Fruit fly (Drosophila melanogaster) whole organism, embryonic: ENCODE results near the gene CG9389.

ENCODE experiments used
- Adf1 ChIP-seq: fragments of 200-800 bp; sonication (Bioruptor generic); IDR thresholded peaks from 2 replicates; pipeline ENCODE4 v1.3.6; 2022; ENCODE audit warnings: missing biosample characterization, missing genetic modification characterization
- Blimp-1 ChIP-seq: fragments of 200-800 bp; sonication (Bioruptor generic); optimal IDR thresholded peaks from 3 replicates; lab custom pipeline; 2018; ENCODE audit warnings: missing biosample characterization, missing genetic modification characterization, mild to moderate bottlenecking, moderate library complexity, missing genetic modification reagents
- CG10274 ChIP-seq: fragments of 200-800 bp; sonication (Bioruptor generic); optimal IDR thresholded peaks from 3 replicates; lab custom pipeline; 2017; ENCODE audit warnings: missing biosample characterization, mild to moderate bottlenecking, missing genetic modification characterization
- CG12744 ChIP-seq: fragments of 200-800 bp; sonication (Bioruptor generic); optimal IDR thresholded peaks from 2 replicates; lab custom pipeline; 2016; ENCODE audit warnings: missing biosample characterization, missing genetic modification characterization
- CG14965 ChIP-seq: fragments of 200-800 bp; sonication (Bioruptor generic); optimal IDR thresholded peaks from 2 replicates; lab custom pipeline; 2016; ENCODE audit warnings: missing biosample characterization, missing genetic modification characterization, borderline replicate concordance
- CG1647 ChIP-seq: fragments of 200-800 bp; sonication (Bioruptor generic); optimal IDR thresholded peaks from 3 replicates; lab custom pipeline; 2016; ENCODE audit warnings: missing biosample characterization, missing genetic modification characterization
- CG3065 ChIP-seq: fragments of 200-800 bp; sonication (Bioruptor generic); optimal IDR thresholded peaks from 2 replicates; lab custom pipeline; 2016; ENCODE audit warnings: missing biosample characterization, missing genetic modification characterization
- CG34422 ChIP-seq: fragments of 200-800 bp; sonication (Bioruptor generic); IDR thresholded peaks from 3 replicates; pipeline ENCODE4 v1.3.6; 2022; ENCODE audit warnings: missing biosample characterization, missing genetic modification characterization
- CG42726 ChIP-seq: fragments of 200-800 bp; sonication (Bioruptor generic); IDR thresholded peaks from 2 replicates; pipeline ENCODE4 v1.3.6; 2022; ENCODE audit warnings: missing biosample characterization, missing genetic modification characterization; ENCODE audit not compliant: partially characterized antibody
- CG6654 ChIP-seq: fragments of 200-800 bp; sonication (Bioruptor generic); optimal IDR thresholded peaks from 2 replicates; lab custom pipeline; 2017; ENCODE audit warnings: missing biosample characterization, mild to moderate bottlenecking, missing genetic modification characterization
- CG6791 ChIP-seq: fragments of 200-800 bp; sonication (Bioruptor generic); IDR thresholded peaks from 3 replicates; pipeline ENCODE4 v1.3.6; 2022; ENCODE audit warnings: missing biosample characterization, missing genetic modification characterization; ENCODE audit not compliant: partially characterized antibody
- Chrac-16 ChIP-seq: fragments of 200-800 bp; sonication (Bioruptor generic); optimal IDR thresholded peaks from 3 replicates; lab custom pipeline; 2016; ENCODE audit warnings: missing biosample characterization, missing genetic modification characterization
- CrebB ChIP-seq: fragments of 200-800 bp; sonication (Bioruptor generic); optimal IDR thresholded peaks from 3 replicates; lab custom pipeline; 2018; ENCODE audit warnings: missing biosample characterization, mild to moderate bottlenecking, missing genetic modification characterization
- Dad ChIP-seq: fragments of 200-800 bp; sonication (Bioruptor generic); optimal IDR thresholded peaks from 3 replicates; lab custom pipeline; 2016; ENCODE audit warnings: missing biosample characterization, missing genetic modification characterization
- Doc2 ChIP-seq: fragments of 200-800 bp; sonication (Bioruptor generic); IDR thresholded peaks from 2 replicates; pipeline ENCODE4 v1.3.6; 2022; ENCODE audit warnings: missing biosample characterization, missing genetic modification characterization
- Doc3 ChIP-seq: fragments of 200-800 bp; sonication (Bioruptor generic); IDR thresholded peaks from 3 replicates; pipeline ENCODE4 v1.3.6; 2022; ENCODE audit warnings: missing biosample characterization, missing genetic modification characterization; ENCODE audit not compliant: partially characterized antibody
- Hand ChIP-seq: fragments of 200-800 bp; sonication (Bioruptor generic); optimal IDR thresholded peaks from 2 replicates; lab custom pipeline; 2017; ENCODE audit warnings: mild to moderate bottlenecking, missing biosample characterization, missing genetic modification reagents, missing genetic modification characterization
- Neu2 ChIP-seq: fragments of 200-800 bp; sonication (Bioruptor generic); optimal IDR thresholded peaks from 3 replicates; lab custom pipeline; 2016; ENCODE audit warnings: missing biosample characterization, missing genetic modification characterization, borderline replicate concordance
- Oli ChIP-seq: fragments of 200-800 bp; sonication (Bioruptor generic); optimal IDR thresholded peaks from 2 replicates; lab custom pipeline; 2018; ENCODE audit warnings: missing biosample characterization, mild to moderate bottlenecking, missing genetic modification characterization, moderate library complexity
- PHDP ChIP-seq: fragments of 200-800 bp; sonication (Bioruptor generic); optimal IDR thresholded peaks from 3 replicates; lab custom pipeline; 2018; ENCODE audit warnings: missing biosample characterization, mild to moderate bottlenecking, missing genetic modification characterization, moderate library complexity
- Rx ChIP-seq: fragments of 200-800 bp; sonication (Bioruptor generic); IDR thresholded peaks from 2 replicates; pipeline ENCODE4 v1.3.6; 2022; ENCODE audit warnings: missing biosample characterization, missing genetic modification characterization
- Tbp ChIP-seq: fragments of >200 bp; optimal IDR thresholded peaks from 2 replicates; lab custom pipeline; 2018; ENCODE audit warnings: missing biosample characterization, missing genetic modification characterization
- Trl ChIP-seq, 3 experiments: fragments of >200 bp in 2 of 3; fragments of 200-800 bp in 1 of 3; sonication (Bioruptor generic) in 1 of 3; optimal IDR thresholded peaks; 2 replicates in 1 of 3; 3 replicates in 2 of 3; lab custom pipeline; 2016 to 2017; ENCODE audit warnings: missing biosample characterization in 1 of 3, missing genetic modification characterization in 1 of 3
- abd-A ChIP-seq: fragments of 200-800 bp; sonication (Bioruptor generic); optimal IDR thresholded peaks from 3 replicates; lab custom pipeline; 2019; ENCODE audit warnings: missing biosample characterization, mild to moderate bottlenecking, missing genetic modification characterization, moderate library complexity
- ac ChIP-seq: fragments of 200-800 bp; sonication (Bioruptor generic); optimal IDR thresholded peaks from 3 replicates; lab custom pipeline; 2017; ENCODE audit warnings: missing biosample characterization, mild to moderate bottlenecking, missing genetic modification characterization
- al ChIP-seq: fragments of 200-800 bp; sonication (Bioruptor generic); IDR thresholded peaks from 2 replicates; pipeline ENCODE4 v1.3.6; 2022; ENCODE audit warnings: missing biosample characterization, missing genetic modification characterization
- ase ChIP-seq: fragments of 200-800 bp; sonication (Bioruptor generic); IDR thresholded peaks from 3 replicates; pipeline ENCODE4 v1.3.6; 2022; ENCODE audit warnings: missing biosample characterization, missing genetic modification characterization
- bsh ChIP-seq, 2 experiments: fragments of 200-800 bp; sonication (Bioruptor generic); optimal IDR thresholded peaks; 2 replicates each; lab custom pipeline; 2017 to 2018; ENCODE audit warnings: mild to moderate bottlenecking in 2 of 2, missing biosample characterization in 2 of 2, missing genetic modification characterization in 2 of 2, moderate library complexity in 1 of 2
- croc ChIP-seq: fragments of 200-800 bp; sonication (Bioruptor generic); conservative IDR thresholded peaks from 3 replicates; pipeline ENCODE4 v1.3.6; 2022; ENCODE audit warnings: missing biosample characterization, missing genetic modification characterization
- crol ChIP-seq: fragments of 200-800 bp; sonication (Bioruptor generic); IDR thresholded peaks from 2 replicates; pipeline ENCODE4 v1.3.6; 2022; ENCODE audit warnings: missing biosample characterization, missing genetic modification characterization
- dmrt11E ChIP-seq: fragments of 200-800 bp; sonication (Bioruptor generic); optimal IDR thresholded peaks from 3 replicates; lab custom pipeline; 2018; ENCODE audit warnings: missing biosample characterization, mild to moderate bottlenecking, missing genetic modification characterization, moderate library complexity
- emc ChIP-seq: fragments of 200-800 bp; sonication (Bioruptor generic); optimal IDR thresholded peaks from 2 replicates; lab custom pipeline; 2016; ENCODE audit warnings: missing biosample characterization, missing genetic modification characterization
- ham ChIP-seq: fragments of 200-800 bp; sonication (Bioruptor generic); IDR thresholded peaks from 2 replicates; pipeline ENCODE4 v1.3.6; 2022; ENCODE audit warnings: missing biosample characterization, missing genetic modification characterization
- lola ChIP-seq, 3 experiments: fragments of >200 bp in 2 of 3; fragments of 200-800 bp in 1 of 3; sonication (Bioruptor generic) in 1 of 3; optimal IDR thresholded peaks; 2 replicates each; lab custom pipeline; 2017 to 2019; ENCODE audit warnings: missing biosample characterization in 3 of 3, missing genetic modification characterization in 3 of 3, mild to moderate bottlenecking in 1 of 3, moderate library complexity in 1 of 3
- mld ChIP-seq: fragments of 200-800 bp; sonication (Bioruptor generic); IDR thresholded peaks from 3 replicates; pipeline ENCODE4 v1.3.6; 2022; ENCODE audit warnings: missing biosample characterization, missing genetic modification characterization; ENCODE audit not compliant: partially characterized antibody
- nmo ChIP-seq: fragments of 200-800 bp; sonication (Bioruptor generic); optimal IDR thresholded peaks from 2 replicates; lab custom pipeline; 2018; ENCODE audit warnings: missing biosample characterization, mild to moderate bottlenecking, missing genetic modification characterization, moderate library complexity
- peb ChIP-seq: fragments of 200-800 bp; sonication (Bioruptor generic); IDR thresholded peaks from 2 replicates; pipeline ENCODE4 v1.3.6; 2022; ENCODE audit warnings: missing biosample characterization, missing genetic modification characterization
- psq ChIP-seq: fragments of 200-800 bp; sonication (Bioruptor generic); optimal IDR thresholded peaks from 2 replicates; lab custom pipeline; 2017; ENCODE audit warnings: missing biosample characterization, missing genetic modification characterization
- salm ChIP-seq: fragments of 200-800 bp; sonication (Bioruptor generic); optimal IDR thresholded peaks from 2 replicates; lab custom pipeline; 2018; ENCODE audit warnings: missing biosample characterization, mild to moderate bottlenecking, missing genetic modification characterization
- schlank ChIP-seq: fragments of 200-800 bp; sonication (Bioruptor generic); optimal IDR thresholded peaks from 2 replicates; lab custom pipeline; 2018; ENCODE audit warnings: missing biosample characterization, mild to moderate bottlenecking, missing genetic modification characterization
- shn ChIP-seq: fragments of 200-800 bp; sonication (Bioruptor generic); optimal IDR thresholded peaks from 3 replicates; lab custom pipeline; 2016; ENCODE audit warnings: missing biosample characterization, missing genetic modification characterization
- so ChIP-seq: fragments of 200-800 bp; sonication (Bioruptor generic); IDR thresholded peaks from 3 replicates; pipeline ENCODE4 v1.3.6; 2022; ENCODE audit warnings: missing biosample characterization, missing genetic modification characterization
- ssp ChIP-seq: fragments of 200-800 bp; sonication (Bioruptor generic); IDR thresholded peaks from 2 replicates; pipeline ENCODE4 v1.3.6; 2022; ENCODE audit warnings: missing biosample characterization, missing genetic modification characterization
- trem ChIP-seq: fragments of 200-800 bp; optimal IDR thresholded peaks from 3 replicates; lab custom pipeline; 2019; ENCODE audit warnings: missing biosample characterization, mild to moderate bottlenecking, missing genetic modification characterization, moderate library complexity
- tup ChIP-seq: fragments of 200-800 bp; sonication (Bioruptor generic); optimal IDR thresholded peaks from 2 replicates; lab custom pipeline; 2016; ENCODE audit warnings: missing biosample characterization, mild to moderate bottlenecking, missing genetic modification characterization, moderate library complexity

CG9389 gene

DNA sequence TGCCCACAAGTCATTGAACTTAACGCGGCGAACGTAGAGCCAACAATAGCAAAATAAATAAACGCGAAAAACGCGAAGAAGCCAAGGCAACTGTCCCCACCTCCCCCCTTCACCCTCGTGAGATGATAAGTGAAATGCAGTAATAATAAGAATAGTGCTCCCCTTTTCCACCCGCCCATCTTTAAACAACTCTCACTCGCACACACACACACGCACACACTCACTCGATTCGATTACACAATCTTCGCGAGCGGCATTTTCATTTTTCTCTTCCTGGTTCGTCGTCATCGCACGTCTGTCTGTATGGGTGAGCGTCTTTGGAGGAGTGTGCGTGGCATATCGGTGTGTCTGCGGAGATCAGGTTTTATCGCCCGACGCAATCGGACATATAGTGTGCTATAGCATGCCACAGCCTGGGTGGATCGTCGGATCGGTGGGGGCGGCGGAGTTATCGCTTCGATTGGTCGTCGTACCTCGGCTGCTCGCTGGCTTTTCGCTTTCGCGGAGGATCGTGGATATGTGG lies 45.6 kb downstream of the CG9389 start (continued):
- TF ChIP-seq CG14965 (GFP tag; lab: Kevin White, UChicago): no peak
- TF ChIP-seq Rx (GFP tag; lab: Robert Waterston, UW): no peak
- TF ChIP-seq Blimp-1: peak; percentile 15
- no peak for TF ChIP-seq CrebB (tag; lab: Kevin White, UChicago)
- no peak for TF ChIP-seq peb (GFP tag; lab: Robert Waterston, UW)
- TF ChIP-seq Tbp (GFP tag; lab: Kevin White, UChicago): no peak
- no peak for TF ChIP-seq CG3065
- no peak for TF ChIP-seq lola (GFP tag; optimal IDR thresholded peaks at IDR 0.05; lab: Kevin White, UChicago)
- TF ChIP-seq crol (GFP tag; lab: Robert Waterston, UW): peak; percentile 80
- no peak for TF ChIP-seq mld (GFP tag; lab: Robert Waterston, UW)
- no peak for TF ChIP-seq salm (tag; lab: Kevin White, UChicago)
- no peak for TF ChIP-seq shn (GFP tag; lab: Kevin White, UChicago)
- TF ChIP-seq croc: no peak
- TF ChIP-seq dmrt11E: no peak
- TF ChIP-seq ssp: no peak
- TF ChIP-seq CG34422 (GFP tag; lab: Robert Waterston, UW): no peak
- TF ChIP-seq psq (GFP tag; lab: Kevin White, UChicago): no peak
- no peak for TF ChIP-seq ham (GFP tag; lab: Robert Waterston, UW)
- TF ChIP-seq Chrac-16: no peak
- TF ChIP-seq ac (GFP tag; lab: Kevin White, UChicago): no peak
- no peak for TF ChIP-seq Oli (tag; lab: Kevin White, UChicago)
- no peak for TF ChIP-seq al
- no peak for TF ChIP-seq Doc3 (GFP tag; lab: Robert Waterston, UW)
- TF ChIP-seq ase (GFP tag; lab: Robert Waterston, UW): no peak
- no peak for TF ChIP-seq CG42726
- TF ChIP-seq nmo (GFP tag; lab: Kevin White, UChicago): no peak
- TF ChIP-seq PHDP (tag; lab: Kevin White, UChicago): no peak
- TF ChIP-seq trem: no peak
- no peak for TF ChIP-seq emc (GFP tag; lab: Kevin White, UChicago)
- TF ChIP-seq Doc2: no peak
- TF ChIP-seq abd-A (tag; lab: Kevin White, UChicago): no peak
- no peak for TF ChIP-seq Neu2 (GFP tag; lab: Kevin White, UChicago)
- no peak for TF ChIP-seq CG6654
- no peak for TF ChIP-seq Hand (GFP tag; lab: Kevin White, UChicago)
- TF ChIP-seq CG6791: 0 out of 3 replicates have a peak, but pooled peaks have one; percentile 39
- 0 out of 3 replicates have a peak, but pooled peaks have one; percentile 16 for TF ChIP-seq so
- no peak for TF ChIP-seq schlank (tag; lab: Kevin White, UChicago)
- TF ChIP-seq Adf1: no peak; the same call in 1 of the 2 replicates
- TF ChIP-seq CG10274 (GFP tag; lab: Kevin White, UChicago): no peak
- TF ChIP-seq CG12744 (GFP tag; lab: Kevin White, UChicago): no peak
- no peak for TF ChIP-seq bsh (GFP tag; optimal IDR thresholded peaks at IDR 0.05; lab: Kevin White, UChicago)
- no peak for TF ChIP-seq tup (GFP tag; lab: Kevin White, UChicago)
- TF ChIP-seq Dad (GFP tag; lab: Kevin White, UChicago): no peak
- TF ChIP-seq CG1647: no peak
- TF ChIP-seq Trl (optimal IDR thresholded peaks at IDR 0.05; lab: Kevin White, UChicago): peak in 1 of 2 experiments; percentile 11
- no peak for TF ChIP-seq Trl (GFP tag; optimal IDR thresholded peaks at IDR 0.05; lab: Kevin White, UChicago)
